Worm (Caenorhabditis elegans): ENCODE data around the gene F02C12.3.

F02C12.3 gene

DNA sequence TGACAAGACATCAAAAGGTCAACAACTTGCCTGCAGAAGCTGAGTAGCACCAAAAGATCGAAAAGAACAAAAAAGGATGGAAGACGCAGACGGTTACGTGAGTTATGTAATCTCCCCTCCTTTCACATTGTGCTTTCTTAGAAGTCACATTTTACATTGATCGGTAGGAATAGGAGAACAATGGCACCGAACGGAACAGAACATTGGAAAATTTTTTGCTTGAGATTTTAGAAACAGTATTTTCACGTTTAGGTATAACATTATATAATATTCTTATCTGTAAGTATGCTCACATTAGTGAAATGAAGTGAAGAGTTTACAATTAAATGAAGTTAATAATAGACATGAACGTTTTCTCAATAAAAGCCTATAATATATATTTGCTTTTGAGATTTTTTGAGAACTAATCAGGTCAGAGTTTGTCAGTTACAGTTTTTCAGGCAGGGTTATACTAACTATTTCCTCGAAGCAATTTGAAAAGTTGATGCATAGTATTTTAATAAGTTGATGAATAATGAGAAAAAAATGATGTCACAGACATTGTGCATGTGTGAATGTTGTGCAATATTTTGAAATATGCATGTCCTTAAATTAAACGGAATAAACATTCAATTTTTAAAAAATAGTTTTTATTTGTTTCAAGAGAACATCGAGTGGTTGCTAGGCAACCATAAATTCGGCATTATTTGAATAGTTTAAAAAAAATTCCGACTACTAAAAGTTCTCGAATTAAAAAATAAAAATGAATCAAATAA is 15.6 kb upstream of the F02C12.3 start:
- TF ChIP-seq ama-1 (optimal IDR thresholded peaks at IDR 0.05), result no peak
- no peak for TF ChIP-seq B0310.2 (tag; optimal IDR thresholded peaks at IDR 0.05)
- TF ChIP-seq flt-1 (GFP tag; IDR thresholded peaks at IDR 0.05), result no peak
- no peak for TF ChIP-seq tbx-11 (GFP tag; IDR thresholded peaks at IDR 0.05)
- TF ChIP-seq tra-4 (tag; optimal IDR thresholded peaks at IDR 0.05), result no peak
- no peak for TF ChIP-seq tbx-37 (GFP tag; conservative IDR thresholded peaks at IDR 0.05)
- TF ChIP-seq aly-1 (tag; optimal IDR thresholded peaks at IDR 0.05), result no peak
- no peak for TF ChIP-seq hmbx-1 (tag; optimal IDR thresholded peaks at IDR 0.05)
- TF ChIP-seq hmg-4 (GFP tag; optimal IDR thresholded peaks at IDR 0.05), result no peak
- TF ChIP-seq ceh-13 (GFP tag; optimal IDR thresholded peaks at IDR 0.05), result no peak
- TF ChIP-seq ets-7 (tag; optimal IDR thresholded peaks at IDR 0.05), result no peak

DNA sequence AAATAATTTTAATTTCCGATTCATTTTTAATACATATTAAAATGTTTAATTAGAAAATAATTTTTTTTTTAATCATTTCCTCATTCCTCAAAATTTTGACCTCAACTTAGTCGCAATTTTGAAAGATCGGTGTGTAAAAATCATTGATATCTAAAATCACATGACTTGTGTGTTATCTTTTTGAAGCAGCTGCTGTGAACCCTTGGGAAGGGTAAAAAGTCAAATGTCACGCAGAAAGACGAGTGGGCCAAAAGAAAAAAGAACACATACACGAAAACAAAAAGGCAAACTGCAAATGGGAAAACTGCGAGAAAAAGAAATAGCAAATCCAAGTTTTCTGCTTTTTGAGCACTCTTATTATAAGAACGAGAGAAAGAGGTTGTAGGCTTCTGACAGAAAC is 13.5 kb upstream of the F02C12.3 start:
- TF ChIP-seq hnd-1 (tag; optimal IDR thresholded peaks at IDR 0.05), result no peak
- no peak for TF ChIP-seq ets-7 (tag; optimal IDR thresholded peaks at IDR 0.05)
- TF ChIP-seq flt-1 (GFP tag; IDR thresholded peaks at IDR 0.05), result no peak
- no peak for TF ChIP-seq ceh-13 (GFP tag; optimal IDR thresholded peaks at IDR 0.05)

DNA sequence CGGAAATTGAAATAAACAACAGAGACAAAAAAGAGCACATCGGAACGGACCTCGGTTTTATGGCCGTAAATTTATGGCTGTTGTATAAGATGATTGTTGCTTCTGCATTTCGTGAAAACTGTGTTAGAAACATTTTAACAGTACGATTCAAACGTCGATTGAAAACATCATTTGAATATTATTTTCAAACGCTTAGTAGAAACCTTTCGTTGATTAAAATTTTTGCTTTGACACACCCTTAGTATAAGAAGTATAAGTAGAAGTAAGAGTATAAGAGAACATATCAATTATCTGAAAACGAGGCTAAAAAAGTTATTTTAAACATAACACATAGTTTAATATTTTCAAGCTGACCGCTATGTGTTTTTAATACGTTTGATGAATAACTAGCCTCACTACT is 12.0 kb upstream of the F02C12.3 start:
- TF ChIP-seq ceh-13 (GFP tag; optimal IDR thresholded peaks at IDR 0.05) (no peak), hnd-1 (tag; optimal IDR thresholded peaks at IDR 0.05) (no peak), ama-1 (optimal IDR thresholded peaks at IDR 0.05) (no peak), aly-1 (tag; optimal IDR thresholded peaks at IDR 0.05) (no peak), scrt-1 (GFP tag; IDR thresholded peaks at IDR 0.05) (no peak), flt-1 (GFP tag; IDR thresholded peaks at IDR 0.05) (no peak)

DNA sequence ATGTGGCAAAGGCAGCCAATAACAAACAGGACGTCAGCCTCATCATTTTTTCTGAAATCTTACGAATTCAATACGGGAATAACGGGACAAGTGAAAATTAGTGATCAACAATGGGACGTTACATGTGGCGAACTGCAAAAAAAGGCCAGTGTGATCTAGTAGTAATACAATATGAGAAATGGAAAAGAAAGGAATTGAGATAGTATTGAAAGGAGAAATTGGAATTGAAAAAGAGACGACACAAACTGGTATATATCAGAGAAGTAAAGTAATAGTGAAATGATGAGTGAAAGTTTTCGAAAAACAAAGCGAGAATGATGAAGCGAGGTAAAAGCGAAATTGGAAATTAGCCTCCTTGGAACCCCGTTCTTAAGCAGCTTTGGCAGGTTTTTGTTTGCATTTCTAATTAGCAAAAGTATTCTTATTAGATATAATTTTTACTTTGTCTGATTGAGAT is 9.2 kb upstream of the F02C12.3 start, which contains the start of gene C49F8.3:
Gene C49F8.3, minus strand, starts transcription at position 51 of the 457 bp plus-strand sequence.
- TF ChIP-seq B0310.2 (tag; optimal IDR thresholded peaks at IDR 0.05) (no peak), hmg-4 (GFP tag; optimal IDR thresholded peaks at IDR 0.05) (no peak), flt-1 (GFP tag; IDR thresholded peaks at IDR 0.05) (no peak), ama-1 (optimal IDR thresholded peaks at IDR 0.05) (no peak), ceh-13 (GFP tag; optimal IDR thresholded peaks at IDR 0.05) (no peak), tra-4 (tag; optimal IDR thresholded peaks at IDR 0.05) (no peak), pes-1 (GFP tag; IDR thresholded peaks at IDR 0.05) (no peak), tbx-37 (GFP tag; conservative IDR thresholded peaks at IDR 0.05) (no peak), hmbx-1 (tag; optimal IDR thresholded peaks at IDR 0.05) (no peak), ets-7 (tag; optimal IDR thresholded peaks at IDR 0.05) (no peak), sea-1 (GFP tag; conservative IDR thresholded peaks at IDR 0.05) (no peak), scrt-1 (GFP tag; IDR thresholded peaks at IDR 0.05) (no peak), F13C5.2 (tag; optimal IDR thresholded peaks at IDR 0.05) (no peak), ceh-36 (tag; optimal IDR thresholded peaks at IDR 0.05) (no peak), aly-1 (tag; optimal IDR thresholded peaks at IDR 0.05) (no peak)

DNA sequence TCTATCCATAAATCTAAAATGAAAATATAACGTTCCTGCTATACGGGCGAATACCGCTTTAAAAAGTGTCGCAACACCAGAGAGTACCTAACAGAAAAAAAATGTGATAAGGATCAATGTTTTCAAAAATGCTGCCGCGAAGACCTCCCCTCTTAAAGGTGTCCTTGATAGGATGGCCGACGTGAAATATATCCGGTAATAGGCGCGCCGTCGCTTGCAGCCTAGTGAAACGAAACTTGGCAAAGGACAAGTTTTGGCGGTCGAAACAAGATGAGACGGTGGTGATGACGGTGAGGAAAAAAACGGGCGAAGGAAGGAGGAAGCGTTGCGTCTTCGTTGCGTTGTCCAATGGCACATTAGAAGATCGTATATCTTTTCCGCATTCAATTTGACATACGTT is 7.9 kb upstream of the F02C12.3 start:
- TF ChIP-seq tra-4 (tag; optimal IDR thresholded peaks at IDR 0.05) (no peak), pes-1 (GFP tag; IDR thresholded peaks at IDR 0.05) (no peak), ama-1 (optimal IDR thresholded peaks at IDR 0.05) (no peak), B0310.2 (tag; optimal IDR thresholded peaks at IDR 0.05) (no peak), sea-1 (GFP tag; conservative IDR thresholded peaks at IDR 0.05) (no peak), ceh-36 (tag; optimal IDR thresholded peaks at IDR 0.05) (no peak), scrt-1 (GFP tag; IDR thresholded peaks at IDR 0.05) (no peak), aly-1 (tag; optimal IDR thresholded peaks at IDR 0.05) (no peak), ceh-13 (GFP tag; optimal IDR thresholded peaks at IDR 0.05) (no peak), hmbx-1 (tag; optimal IDR thresholded peaks at IDR 0.05) (no peak), hmg-4 (GFP tag; optimal IDR thresholded peaks at IDR 0.05) (no peak), F13C5.2 (tag; optimal IDR thresholded peaks at IDR 0.05) (no peak), flt-1 (GFP tag; IDR thresholded peaks at IDR 0.05) (no peak), ets-7 (tag; optimal IDR thresholded peaks at IDR 0.05) (no peak), tbx-11 (GFP tag; IDR thresholded peaks at IDR 0.05) (no peak)

DNA sequence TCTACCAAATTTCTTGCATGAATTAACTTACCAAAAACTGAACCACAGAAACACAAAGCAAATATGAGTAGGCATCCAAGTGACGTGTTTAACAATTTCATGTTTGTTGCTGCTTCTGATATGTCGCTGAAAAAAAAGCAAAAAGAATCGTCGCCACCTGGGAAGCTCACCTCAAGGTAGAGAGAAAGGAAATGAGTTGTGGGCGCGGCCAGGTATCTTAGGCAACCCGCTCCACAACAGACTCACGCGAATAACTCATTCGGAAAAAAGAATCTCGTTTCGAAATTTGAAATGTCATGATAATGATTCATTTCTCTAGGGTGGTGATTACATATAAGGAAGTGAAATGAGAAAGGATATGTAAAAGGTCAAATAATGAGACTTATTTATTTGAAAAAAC is 1.8 kb upstream of the F02C12.3 start, which contains the start of gene irld-2:
Gene irld-2, minus strand, starts transcription at position 101 of the 400 bp plus-strand sequence.
- TF ChIP-seq hmg-4 (GFP tag; optimal IDR thresholded peaks at IDR 0.05), result no peak
- no peak for TF ChIP-seq tbx-11 (GFP tag; IDR thresholded peaks at IDR 0.05)
- TF ChIP-seq flt-1 (GFP tag; IDR thresholded peaks at IDR 0.05), result no peak
- no peak for TF ChIP-seq tbx-37 (GFP tag; conservative IDR thresholded peaks at IDR 0.05)
- TF ChIP-seq B0310.2 (tag; optimal IDR thresholded peaks at IDR 0.05), result no peak
- TF ChIP-seq ceh-36 (tag; optimal IDR thresholded peaks at IDR 0.05), result no peak
- TF ChIP-seq scrt-1 (GFP tag; IDR thresholded peaks at IDR 0.05), result no peak
- TF ChIP-seq ets-7 (tag; optimal IDR thresholded peaks at IDR 0.05), result no peak
- no peak for TF ChIP-seq pes-1 (GFP tag; IDR thresholded peaks at IDR 0.05)
- no peak for TF ChIP-seq aly-1 (tag; optimal IDR thresholded peaks at IDR 0.05)
- TF ChIP-seq hmbx-1 (tag; optimal IDR thresholded peaks at IDR 0.05), result no peak
- TF ChIP-seq sea-1 (GFP tag; conservative IDR thresholded peaks at IDR 0.05), result no peak
- no peak for TF ChIP-seq ceh-13 (GFP tag; optimal IDR thresholded peaks at IDR 0.05)
- no peak for TF ChIP-seq ama-1 (optimal IDR thresholded peaks at IDR 0.05)
- TF ChIP-seq tra-4 (tag; optimal IDR thresholded peaks at IDR 0.05), result no peak
- TF ChIP-seq F13C5.2 (tag; optimal IDR thresholded peaks at IDR 0.05), result no peak
- no peak for TF ChIP-seq hnd-1 (tag; optimal IDR thresholded peaks at IDR 0.05)

DNA sequence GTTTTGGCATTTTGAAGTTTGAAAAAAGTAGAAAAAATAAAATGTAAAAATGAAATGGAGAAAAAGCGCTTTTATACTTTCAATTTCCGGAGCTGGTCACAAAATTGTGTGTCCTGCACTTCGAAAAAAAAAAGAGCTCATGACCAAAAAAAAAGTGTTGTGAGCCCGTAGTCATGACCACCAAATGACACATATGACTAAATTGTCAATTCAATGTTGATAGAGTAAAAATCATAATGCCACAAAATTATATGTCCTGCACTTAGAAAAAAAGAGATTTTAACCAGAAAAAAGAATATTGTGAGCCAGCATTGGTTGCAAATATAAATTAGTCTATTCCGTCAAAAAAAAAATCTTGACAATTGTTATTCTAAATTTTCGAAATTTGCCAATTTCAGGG is 2.4 kb downstream of the F02C12.3 start, which contains the start of gene F02C12.2:
Gene F02C12.2, minus strand, starts transcription at position 101 of the 400 bp plus-strand sequence.
- TF ChIP-seq ceh-36 (tag; optimal IDR thresholded peaks at IDR 0.05) (no peak), hnd-1 (tag; optimal IDR thresholded peaks at IDR 0.05) (no peak), sea-1 (GFP tag; conservative IDR thresholded peaks at IDR 0.05) (no peak), B0310.2 (tag; optimal IDR thresholded peaks at IDR 0.05) (no peak), hmbx-1 (tag; optimal IDR thresholded peaks at IDR 0.05) (no peak), tbx-11 (GFP tag; IDR thresholded peaks at IDR 0.05) (no peak), flt-1 (GFP tag; IDR thresholded peaks at IDR 0.05) (no peak), hmg-4 (GFP tag; optimal IDR thresholded peaks at IDR 0.05) (no peak), scrt-1 (GFP tag; IDR thresholded peaks at IDR 0.05) (no peak)
